Worm (Caenorhabditis elegans): ENCODE results near the gene pals-18.

DNA sequence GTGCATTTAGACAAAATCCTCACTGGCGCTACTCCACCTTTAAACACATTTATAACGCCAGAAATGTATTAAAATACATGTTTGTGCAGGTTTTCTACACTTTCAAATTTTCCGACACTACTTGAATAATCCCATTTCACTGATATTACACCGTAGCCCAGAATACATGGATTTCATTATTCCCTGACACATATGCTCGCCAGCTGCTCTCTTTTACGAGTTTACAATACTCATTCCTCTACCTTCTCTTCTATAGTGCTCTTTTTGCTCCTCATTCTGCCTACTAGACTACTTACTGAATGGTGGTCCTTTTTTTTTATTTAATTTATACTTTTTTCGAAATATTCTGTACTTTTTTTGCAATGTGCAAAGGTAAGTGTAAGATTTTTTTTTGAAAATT, 30.6 kb upstream of the pals-18 start:
- TF ChIP-seq ama-1 (optimal IDR thresholded peaks at IDR 0.05) = no peak
- TF ChIP-seq ets-7 (tag; optimal IDR thresholded peaks at IDR 0.05) = no peak
- TF ChIP-seq hmbx-1 (tag; optimal IDR thresholded peaks at IDR 0.05) = no peak
- no peak for TF ChIP-seq tra-4 (tag; optimal IDR thresholded peaks at IDR 0.05)
- no peak for TF ChIP-seq flt-1 (GFP tag; IDR thresholded peaks at IDR 0.05)
- TF ChIP-seq hnd-1 (tag; optimal IDR thresholded peaks at IDR 0.05) = no peak
